Fruit fly (Drosophila melanogaster): Measurements from ENCODE around the gene HemK2.

Gene HemK2

DNA sequence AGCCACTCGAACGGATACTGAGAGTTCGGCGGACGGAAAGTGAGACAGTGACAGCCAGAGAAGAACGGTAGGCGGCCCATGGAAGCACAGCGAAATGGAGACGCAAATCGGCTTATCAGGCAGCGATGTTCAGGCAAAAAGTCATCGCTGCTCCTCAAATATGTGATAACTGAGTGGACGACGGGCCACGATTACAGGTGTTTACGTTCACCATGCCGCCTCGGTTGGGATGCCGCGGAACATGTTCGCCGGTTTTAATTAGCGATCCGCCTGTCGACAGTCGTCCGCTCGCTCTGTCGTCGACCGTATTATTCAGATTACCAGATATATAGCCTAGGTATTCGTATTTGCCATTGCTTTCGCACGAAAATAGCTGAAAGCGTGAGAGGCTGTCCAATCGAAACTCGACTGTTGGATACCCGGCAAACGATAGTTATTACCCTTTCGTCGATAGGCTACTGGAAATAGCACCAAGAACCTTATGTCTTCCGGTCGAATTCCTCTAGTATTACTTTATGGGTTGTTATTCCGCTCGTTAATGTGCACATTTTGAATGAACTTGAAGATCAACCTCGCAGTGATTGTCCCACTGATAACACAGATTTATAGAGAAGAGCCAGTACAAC, 8.3 kb downstream of the HemK2 start (continued):
- no peak for TF ChIP-seq CG6854 (GFP tag; optimal IDR thresholded peaks at IDR 0.05)

DNA sequence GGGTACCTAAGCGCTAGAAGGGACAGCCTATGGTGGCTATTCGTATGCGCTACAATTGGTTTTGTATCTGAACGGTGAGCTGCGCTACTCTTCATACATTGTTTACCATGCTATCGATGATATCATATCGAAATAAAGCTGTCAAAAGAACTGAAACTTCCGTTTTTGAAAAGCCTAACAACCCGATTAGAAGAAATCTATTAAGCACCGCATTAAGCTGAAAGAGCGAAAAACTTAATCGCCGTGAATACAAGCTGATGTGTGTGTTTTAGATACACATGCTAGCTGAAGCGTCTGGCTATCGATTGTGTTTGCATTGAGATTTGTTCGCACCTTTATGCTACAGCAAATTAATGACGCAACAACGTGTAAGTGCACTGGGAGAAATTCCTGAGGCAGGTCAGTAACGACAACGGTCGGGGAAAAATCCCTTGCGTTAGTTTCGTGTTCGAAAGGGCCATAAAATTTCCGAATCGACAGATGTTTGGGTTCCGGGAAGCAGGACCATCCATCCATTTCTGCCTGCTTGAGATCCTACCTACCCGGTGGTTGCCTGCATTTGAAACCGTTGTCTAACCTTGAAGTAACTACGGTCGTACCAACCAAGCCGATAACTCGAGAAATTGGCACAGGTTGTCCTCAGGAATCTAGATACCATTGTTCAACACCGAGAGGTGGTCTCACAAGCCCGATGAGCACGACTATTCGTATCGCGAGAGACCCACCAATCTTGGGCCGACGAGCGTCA, 9.0 kb downstream of the HemK2 start:
- no peak for TF ChIP-seq spab (GFP tag; optimal IDR thresholded peaks at IDR 0.05)
- peak; percentile 6 for TF ChIP-seq CG10669 (GFP tag; optimal IDR thresholded peaks at IDR 0.05)
- no peak for TF ChIP-seq eg (GFP tag; IDR thresholded peaks at IDR 0.05)
- TF ChIP-seq CG1621 (tag; optimal IDR thresholded peaks at IDR 0.05): peak; percentile 35
- peak; percentile 68 for TF ChIP-seq OdsH (GFP tag; optimal IDR thresholded peaks at IDR 0.05)
- TF ChIP-seq Hr39 (GFP tag; optimal IDR thresholded peaks at IDR 0.05): no peak
- peak; percentile 24 for TF ChIP-seq esn (GFP tag; optimal IDR thresholded peaks at IDR 0.05)
- peak; percentile 33 for TF ChIP-seq CG8632 (GFP tag; optimal IDR thresholded peaks at IDR 0.05)
- TF ChIP-seq CG3032 (tag; optimal IDR thresholded peaks at IDR 0.05): peak; percentile 14
- TF ChIP-seq Hr4 (GFP tag; optimal IDR thresholded peaks at IDR 0.05): peak; percentile 56
- no peak for TF ChIP-seq fd85E (GFP tag; optimal IDR thresholded peaks at IDR 0.05)
- TF ChIP-seq CG9139 (GFP tag; optimal IDR thresholded peaks at IDR 0.05): peak; percentile 28
- peak; percentile 64 for TF ChIP-seq CG6276 (GFP tag; optimal IDR thresholded peaks at IDR 0.05)
- TF ChIP-seq Sox14 (GFP tag; optimal IDR thresholded peaks at IDR 0.05): peak; percentile 47
- no peak for TF ChIP-seq topi (GFP tag; optimal IDR thresholded peaks at IDR 0.05)
- TF ChIP-seq fd59A (GFP tag; optimal IDR thresholded peaks at IDR 0.05): peak; percentile 23
- TF ChIP-seq CG8119 (GFP tag; IDR thresholded peaks at IDR 0.05): no peak
- TF ChIP-seq salr (GFP tag; optimal IDR thresholded peaks at IDR 0.05): peak in 1 of 2 experiments; percentile 73
- peak; percentile 43 for TF ChIP-seq dac (GFP tag; optimal IDR thresholded peaks at IDR 0.05)
- no peak for TF ChIP-seq CG11294 (GFP tag; IDR thresholded peaks at IDR 0.05)
- no peak for TF ChIP-seq CG8319 (GFP tag; optimal IDR thresholded peaks at IDR 0.05)
- TF ChIP-seq ss (GFP tag; optimal IDR thresholded peaks at IDR 0.05): peak in 1 of 2 experiments; percentile 21
- no peak for TF ChIP-seq Smox (GFP tag; optimal IDR thresholded peaks at IDR 0.05)
- no peak for TF ChIP-seq Hr38 (GFP tag; optimal IDR thresholded peaks at IDR 0.05)
- peak; percentile 33 for TF ChIP-seq Ets96B (tag; optimal IDR thresholded peaks at IDR 0.05)
- TF ChIP-seq acj6 (GFP tag; optimal IDR thresholded peaks at IDR 0.05): peak; percentile 46
- TF ChIP-seq cyc (GFP tag; optimal IDR thresholded peaks at IDR 0.05): no peak
- no peak for TF ChIP-seq CG11902 (GFP tag; optimal IDR thresholded peaks at IDR 0.05)
- no peak for TF ChIP-seq Eip93F (GFP tag; optimal IDR thresholded peaks at IDR 0.05)
- peak; percentile 9 for TF ChIP-seq CG11762 (GFP tag; optimal IDR thresholded peaks at IDR 0.05; ENCODE audit: insufficient read depth)
- no peak for TF ChIP-seq CG6808 (GFP tag; optimal IDR thresholded peaks at IDR 0.05)
- peak; percentile 15 for TF ChIP-seq CG31627 (GFP tag; optimal IDR thresholded peaks at IDR 0.05)
- TF ChIP-seq Lpt (GFP tag; optimal IDR thresholded peaks at IDR 0.05): peak; percentile 46
- peak; percentile 72 for TF ChIP-seq CG32006 (GFP tag; optimal IDR thresholded peaks at IDR 0.05)
- TF ChIP-seq Gug (GFP tag; IDR thresholded peaks at IDR 0.05): no peak
- TF ChIP-seq Ets21C (GFP tag; optimal IDR thresholded peaks at IDR 0.05): no peak
- TF ChIP-seq net (GFP tag; optimal IDR thresholded peaks at IDR 0.05): peak; percentile 51
- TF ChIP-seq Eip78C (GFP tag): peak; percentile 90
- TF ChIP-seq Sox15 (GFP tag; optimal IDR thresholded peaks at IDR 0.05): no peak
- no peak for TF ChIP-seq svp (GFP tag)
- no peak for TF ChIP-seq Blimp-1 (GFP tag; optimal IDR thresholded peaks at IDR 0.05)
- TF ChIP-seq CG3919 (GFP tag; optimal IDR thresholded peaks at IDR 0.05): peak; percentile 70
- TF ChIP-seq pdm3 (GFP tag; optimal IDR thresholded peaks at IDR 0.05): peak; percentile 56
- TF ChIP-seq CG4318 (GFP tag; optimal IDR thresholded peaks at IDR 0.05): peak; percentile 37
- TF ChIP-seq Eip75B (GFP tag; optimal IDR thresholded peaks at IDR 0.05): peak; percentile 10
- no peak for TF ChIP-seq Met (GFP tag; optimal IDR thresholded peaks at IDR 0.05)
- TF ChIP-seq CG16779 (tag; optimal IDR thresholded peaks at IDR 0.05): peak; percentile 58

Measured in whole organism, prepupa.